Worm (Caenorhabditis elegans) whole organism, early embryonic: ENCODE data around the gene C02E7.10.
"Not testable (repeated sequence)": the region's sequence is repeated elsewhere in the genome, so short reads cannot be mapped to it uniquely, and the experiment has no call there.

Source experiments
- B0310.2 ChIP-seq: sonication (generic microtip); optimal IDR thresholded peaks from 2 replicates; lab custom pipeline; 2016; ENCODE audit warnings: mild to moderate bottlenecking, missing genetic modification characterization, missing compliant biosample characterization
- F13C5.2 ChIP-seq: sonication (generic microtip); optimal IDR thresholded peaks from 2 replicates; lab custom pipeline; 2017; ENCODE audit warnings: mild to moderate bottlenecking, missing genetic modification characterization, inconsistent platforms, missing compliant biosample characterization
- aly-1 ChIP-seq: sonication (generic microtip); optimal IDR thresholded peaks from 2 replicates; lab custom pipeline; 2016; ENCODE audit warnings: missing genetic modification characterization, missing compliant biosample characterization
- ama-1 ChIP-seq: fragments of 150-350 bp; optimal IDR thresholded peaks from 2 replicates; lab custom pipeline; 2014
- ceh-13 ChIP-seq: fragments of 200-800 bp; sonication (Bioruptor generic); optimal IDR thresholded peaks from 2 replicates; lab custom pipeline; 2018; ENCODE audit warnings: mild to moderate bottlenecking, missing genetic modification characterization, missing compliant biosample characterization
- ceh-36 ChIP-seq: sonication (generic microtip); optimal IDR thresholded peaks from 2 replicates; lab custom pipeline; 2016; ENCODE audit warnings: missing genetic modification characterization, inconsistent platforms, missing compliant biosample characterization
- ets-7 ChIP-seq: sonication (generic microtip); optimal IDR thresholded peaks from 2 replicates; lab custom pipeline; 2016; ENCODE audit warnings: missing genotype, missing genetic modification characterization, missing compliant biosample characterization
- flt-1 ChIP-seq: fragments of 200-800 bp; sonication (Bioruptor generic); IDR thresholded peaks from 2 replicates; pipeline ENCODE4 v1.3.6; 2022; ENCODE audit warnings: missing genetic modification characterization, missing compliant biosample characterization
- hmbx-1 ChIP-seq: sonication (generic microtip); optimal IDR thresholded peaks from 2 replicates; lab custom pipeline; 2016; ENCODE audit warnings: mild to moderate bottlenecking, missing genetic modification characterization, missing compliant biosample characterization
- hmg-4 ChIP-seq: fragments of 200-800 bp; sonication (Bioruptor generic); optimal IDR thresholded peaks from 2 replicates; lab custom pipeline; 2018; ENCODE audit warnings: mild to moderate bottlenecking, missing genetic modification characterization, missing compliant biosample characterization
- hnd-1 ChIP-seq: sonication (generic microtip); optimal IDR thresholded peaks from 2 replicates; lab custom pipeline; 2016; ENCODE audit warnings: missing genetic modification characterization, missing compliant biosample characterization
- pes-1 ChIP-seq: fragments of 200-800 bp; sonication (Bioruptor generic); IDR thresholded peaks from 2 replicates; pipeline ENCODE4 v1.3.6; 2022; ENCODE audit warnings: missing genetic modification reagents, missing genetic modification characterization, missing compliant biosample characterization
- scrt-1 ChIP-seq: fragments of 200-800 bp; sonication (Bioruptor generic); IDR thresholded peaks from 2 replicates; pipeline ENCODE4 v1.3.6; 2022; ENCODE audit warnings: missing genetic modification characterization, missing compliant biosample characterization
- sea-1 ChIP-seq: fragments of 200-800 bp; sonication (Bioruptor generic); conservative IDR thresholded peaks from 2 replicates; pipeline ENCODE4 v1.3.6; 2022; ENCODE audit warnings: missing genetic modification characterization, missing compliant biosample characterization
- tbx-11 ChIP-seq: fragments of 200-800 bp; sonication (Bioruptor generic); IDR thresholded peaks from 2 replicates; pipeline ENCODE4 v1.3.6; 2022; ENCODE audit warnings: missing genetic modification characterization, missing compliant biosample characterization
- tbx-37 ChIP-seq: fragments of 200-800 bp; sonication (Bioruptor generic); conservative IDR thresholded peaks from 2 replicates; pipeline ENCODE4 v1.3.6; 2022; ENCODE audit warnings: missing genetic modification reagents, missing genetic modification characterization, missing compliant biosample characterization
- tra-4 ChIP-seq: sonication (generic microtip); optimal IDR thresholded peaks from 2 replicates; lab custom pipeline; 2017; ENCODE audit warnings: missing genetic modification characterization, missing compliant biosample characterization

C02E7.10 gene

ce11 chrV:4918091-4918624, 14.7 kb downstream of the C02E7.10 start, which contains the start of gene C02E7.7:
Gene C02E7.7 (minus strand): TSS chrV:4918574.
- TF ChIP-seq ama-1 (lab: Kevin White, UChicago), result no peak
- no peak for TF ChIP-seq tbx-37 (GFP tag; lab: Robert Waterston, UW)
- TF ChIP-seq tra-4 (tag; lab: Kevin White, UChicago), result no peak
- TF ChIP-seq sea-1 (GFP tag; lab: Robert Waterston, UW), result no peak
- no peak for TF ChIP-seq hnd-1 (tag; lab: Kevin White, UChicago)

ce11 chrV:4914879-4915278, 18.0 kb downstream of the C02E7.10 start, which contains the start of gene H23N18.6:
Gene H23N18.6 (minus strand): TSS chrV:4915079.
- TF ChIP-seq tra-4 (tag; lab: Kevin White, UChicago), result no peak
- no peak for TF ChIP-seq hmg-4
- no peak for TF ChIP-seq F13C5.2 (tag; lab: Kevin White, UChicago)

ce11 chrV:4913853-4914252, 19.0 kb downstream of the C02E7.10 start:
- TF ChIP-seq B0310.2 (tag; lab: Kevin White, UChicago) (no peak), sea-1 (GFP tag; lab: Robert Waterston, UW) (no peak), pes-1 (GFP tag; lab: Robert Waterston, UW) (no peak), ceh-36 (tag; lab: Kevin White, UChicago) (no peak), aly-1 (tag; lab: Kevin White, UChicago) (no peak), ama-1 (lab: Kevin White, UChicago) (no peak)

- TF ChIP-seq ceh-36 (tag; lab: Kevin White, UChicago), result no peak
- no peak for TF ChIP-seq flt-1
- TF ChIP-seq tbx-37 (GFP tag; lab: Robert Waterston, UW), result no peak
- TF ChIP-seq hnd-1 (tag; lab: Kevin White, UChicago), result no peak
- TF ChIP-seq pes-1 (GFP tag; lab: Robert Waterston, UW), result no peak
- no peak for TF ChIP-seq ama-1 (lab: Kevin White, UChicago)
- no peak for TF ChIP-seq tbx-11 (GFP tag; lab: Robert Waterston, UW)
These were observed 20.5 kb downstream of the C02E7.10 start, which contains the start of gene H23N18.5 for ce11 chrV:4912313-4912712. Gene H23N18.5 (minus strand): TSS chrV:4912381.

- TF ChIP-seq hmg-4, result no peak
- TF ChIP-seq ets-7, result no peak
- TF ChIP-seq B0310.2 (tag; lab: Kevin White, UChicago), result no peak
- no peak for TF ChIP-seq hmbx-1
- TF ChIP-seq flt-1, result no peak
These were observed 24.3 kb downstream of the C02E7.10 start, which contains the start of gene ugt-13 for ce11 chrV:4908591-4908990. Gene ugt-13 (plus strand): TSS chrV:4908884.

- TF ChIP-seq B0310.2 (tag; lab: Kevin White, UChicago), result no peak
- TF ChIP-seq tra-4 (tag; lab: Kevin White, UChicago), result no peak
- no peak for TF ChIP-seq ama-1 (lab: Kevin White, UChicago)
- TF ChIP-seq ceh-13 (GFP tag; lab: Kevin White, UChicago), result no peak
These were observed 26.9 kb downstream of the C02E7.10 start, which contains the start of gene ugt-14 for ce11 chrV:4905953-4906352. Gene ugt-14 (plus strand): TSS chrV:4906253.

- TF ChIP-seq B0310.2 (tag; lab: Kevin White, UChicago) (no peak), ama-1 (lab: Kevin White, UChicago) (no peak), hmbx-1 (no peak), ets-7 (no peak), scrt-1 (GFP tag; lab: Robert Waterston, UW) (no peak), hmg-4 (no peak), ceh-36 (tag; lab: Kevin White, UChicago) (no peak), F13C5.2 (tag; lab: Kevin White, UChicago) (no peak)
These were observed 29.1 kb downstream of the C02E7.10 start, which contains the start of gene ugt-8 for ce11 chrV:4903696-4904095. Gene ugt-8 (plus strand): TSS chrV:4903930.

ce11 chrV:4901074-4901473, 31.8 kb downstream of the C02E7.10 start, which contains the start of gene ugt-67:
Gene ugt-67 (plus strand): TSS chrV:4901374.
- TF ChIP-seq tra-4 (tag; lab: Kevin White, UChicago), result no peak

ce11 chrV:4900020-4900419, 32.8 kb downstream of the C02E7.10 start, which contains the start of gene ugt-10:
Gene ugt-10 (minus strand): TSS chrV:4900120.
- TF ChIP-seq ceh-36 (tag; lab: Kevin White, UChicago); ama-1 (lab: Kevin White, UChicago); scrt-1 (GFP tag; lab: Robert Waterston, UW): not testable (repeated sequence)

ce11 chrV:4895744-4896143, 37.1 kb downstream of the C02E7.10 start, which contains the start of gene ugt-9:
Gene ugt-9 (plus strand): TSS chrV:4896048.
- TF ChIP-seq ceh-36 (tag; lab: Kevin White, UChicago), result no peak
- TF ChIP-seq ama-1 (lab: Kevin White, UChicago), result no peak
- TF ChIP-seq tbx-37 (GFP tag; lab: Robert Waterston, UW), result no peak
- TF ChIP-seq tra-4 (tag; lab: Kevin White, UChicago), result no peak
